Fruit fly (Drosophila melanogaster): ENCODE data around the gene CG42752.

DNA sequence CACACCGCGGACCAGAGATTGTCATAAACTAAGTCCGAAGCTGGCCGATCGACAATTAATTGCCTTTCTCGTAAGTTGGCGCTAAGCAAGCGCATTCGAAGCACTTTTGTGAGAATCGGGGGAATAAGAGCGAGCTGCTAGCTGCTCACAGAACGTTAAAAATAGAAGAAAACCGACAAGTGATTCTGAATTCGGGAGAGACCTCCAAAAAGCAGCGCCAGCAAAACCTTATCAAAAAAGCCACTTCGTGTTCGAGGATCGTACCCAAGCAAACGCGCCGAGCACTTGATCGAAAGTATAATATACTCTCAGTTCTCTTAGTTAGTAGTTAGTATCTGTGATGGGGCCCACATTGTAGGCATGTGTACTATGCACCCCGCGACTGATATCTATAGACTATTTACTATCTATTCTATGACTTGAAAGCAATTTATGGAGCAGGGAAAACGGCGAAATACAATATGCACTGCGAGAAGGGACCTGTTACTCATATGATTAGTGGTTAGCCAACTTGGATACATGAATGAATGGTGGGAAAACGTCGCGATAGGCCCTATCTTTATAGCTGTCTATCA is 47.6 kb upstream of the CG42752 start:
- TF ChIP-seq tj (GFP tag; optimal IDR thresholded peaks at IDR 0.05) (no peak), Mnt (GFP tag; optimal IDR thresholded peaks at IDR 0.05) (no peak), cnc (optimal IDR thresholded peaks at IDR 0.05) (no peak), Crg-1 (GFP tag; optimal IDR thresholded peaks at IDR 0.05) (no peak)
